Worm (Caenorhabditis elegans) whole organism, L2 larva: ENCODE measurements around the gene F13B6.2.
A peak's percentile ranks its signal among the peaks of the same experiment; 100 is the strongest.

Experiments used
- C34F6.9 ChIP-seq: fragments of 150-350 bp; optimal IDR thresholded peaks from 2 replicates; lab custom pipeline; 2014; ENCODE audit warnings: missing biosample characterization, missing genetic modification characterization
- F13H6.1 ChIP-seq: sonication (generic microtip); optimal IDR thresholded peaks from 2 replicates; lab custom pipeline; 2016; ENCODE audit warnings: missing genetic modification characterization, missing compliant biosample characterization
- Y55F3AM.14 ChIP-seq: fragments of 200-800 bp; sonication (Bioruptor generic); optimal IDR thresholded peaks from 2 replicates; lab custom pipeline; 2018; ENCODE audit warnings: mild to moderate bottlenecking, missing genetic modification characterization, missing compliant biosample characterization
- ZK546.5 ChIP-seq: sonication (generic microtip); optimal IDR thresholded peaks from 2 replicates; lab custom pipeline; 2017; ENCODE audit warnings: missing biosample characterization, missing genetic modification characterization
- alr-1 ChIP-seq: fragments of 150-350 bp; optimal IDR thresholded peaks from 2 replicates; lab custom pipeline; 2014; ENCODE audit warnings: missing biosample characterization, missing genetic modification characterization
- aly-2 ChIP-seq: fragments of 150-350 bp; optimal IDR thresholded peaks from 2 replicates; lab custom pipeline; 2014; ENCODE audit warnings: missing biosample characterization, missing genetic modification characterization
- ama-1 ChIP-seq: fragments of 150-350 bp; optimal IDR thresholded peaks from 2 replicates; lab custom pipeline; 2018; ENCODE audit warnings: inconsistent platforms
- blmp-1 ChIP-seq: sonication (generic microtip); optimal IDR thresholded peaks from 2 replicates; lab custom pipeline; 2017; ENCODE audit warnings: missing genetic modification characterization, mild to moderate bottlenecking, missing compliant biosample characterization, antibody characterized with exemption, moderate library complexity; ENCODE audit not compliant: insufficient read depth
- ceh-16 ChIP-seq: fragments of 150-350 bp; optimal IDR thresholded peaks from 2 replicates; lab custom pipeline; 2014; ENCODE audit warnings: missing biosample characterization, missing genetic modification characterization
- crh-2 ChIP-seq: sonication (generic microtip); optimal IDR thresholded peaks from 2 replicates; lab custom pipeline; 2017; ENCODE audit warnings: missing biosample characterization, missing genetic modification characterization
- dmd-4 ChIP-seq: sonication (generic microtip); optimal IDR thresholded peaks from 2 replicates; lab custom pipeline; 2017; ENCODE audit warnings: missing biosample characterization, missing genetic modification characterization
- egl-27 ChIP-seq: sonication (generic microtip); optimal IDR thresholded peaks from 3 replicates; lab custom pipeline; 2017; ENCODE audit warnings: missing biosample characterization, missing genetic modification reagents, missing genetic modification characterization
- elt-1 ChIP-seq: fragments of 150-350 bp; optimal IDR thresholded peaks from 2 replicates; lab custom pipeline; 2014; ENCODE audit warnings: missing biosample characterization, missing genetic modification characterization
- elt-3 ChIP-seq: sonication (generic microtip); optimal IDR thresholded peaks from 2 replicates; lab custom pipeline; 2017; ENCODE audit warnings: missing biosample characterization, missing genetic modification characterization
- fos-1 ChIP-seq: fragments of 150-350 bp; optimal IDR thresholded peaks from 2 replicates; lab custom pipeline; 2014; ENCODE audit warnings: missing biosample characterization, missing genetic modification characterization
- gmeb-1 ChIP-seq: fragments of 150-350 bp; optimal IDR thresholded peaks from 2 replicates; lab custom pipeline; 2014; ENCODE audit warnings: missing biosample characterization, missing genetic modification characterization
- lin-13 ChIP-seq: fragments of 150-350 bp; optimal IDR thresholded peaks from 2 replicates; lab custom pipeline; 2014; ENCODE audit warnings: missing biosample characterization, missing genetic modification reagents, missing genetic modification characterization
- lin-39 ChIP-seq: fragments of 150-350 bp; optimal IDR thresholded peaks from 2 replicates; lab custom pipeline; 2014; ENCODE audit warnings: missing biosample characterization, missing genetic modification reagents, missing genetic modification characterization
- lsy-2 ChIP-seq, 2 experiments: fragments of 150-350 bp in 1 of 2; sonication (generic microtip) in 1 of 2; optimal IDR thresholded peaks; 2 replicates each; lab custom pipeline; 2014 to 2017; ENCODE audit warnings: missing biosample characterization in 2 of 2, missing genetic modification characterization in 2 of 2
- mab-5 ChIP-seq: fragments of 150-350 bp; optimal IDR thresholded peaks from 2 replicates; lab custom pipeline; 2014; ENCODE audit warnings: missing biosample characterization, missing genetic modification characterization
- mbf-1 ChIP-seq: sonication (generic microtip); optimal IDR thresholded peaks from 2 replicates; lab custom pipeline; 2017; ENCODE audit warnings: missing biosample characterization, missing genetic modification characterization
- mdl-1 ChIP-seq, 2 experiments: fragments of 150-350 bp in 1 of 2; sonication (generic microtip) in 1 of 2; optimal IDR thresholded peaks; 2 replicates each; lab custom pipeline; 2017; ENCODE audit warnings: missing biosample characterization in 2 of 2, missing genetic modification characterization in 2 of 2
- nhr-10 ChIP-seq: sonication (generic microtip); optimal IDR thresholded peaks from 2 replicates; lab custom pipeline; 2017; ENCODE audit warnings: missing biosample characterization, missing genetic modification characterization
- nhr-129 ChIP-seq: fragments of 150-350 bp; optimal IDR thresholded peaks from 2 replicates; lab custom pipeline; 2014; ENCODE audit warnings: missing biosample characterization, missing genetic modification characterization
- nhr-21 ChIP-seq: fragments of 150-350 bp; optimal IDR thresholded peaks from 2 replicates; lab custom pipeline; 2014; ENCODE audit warnings: missing biosample characterization, missing genetic modification characterization
- nhr-23 ChIP-seq: fragments of 150-350 bp; optimal IDR thresholded peaks from 2 replicates; lab custom pipeline; 2014; ENCODE audit warnings: missing biosample characterization, missing genetic modification reagents, missing genetic modification characterization
- nhr-237 ChIP-seq: fragments of 150-350 bp; optimal IDR thresholded peaks from 2 replicates; lab custom pipeline; 2014; ENCODE audit warnings: missing biosample characterization, missing genetic modification characterization
- nhr-25 ChIP-seq: fragments of 150-350 bp; sonication (generic microtip); optimal IDR thresholded peaks from 3 replicates; lab custom pipeline; 2014; ENCODE audit warnings: missing biosample characterization, missing genetic modification characterization
- nhr-6 ChIP-seq: fragments of 150-350 bp; optimal IDR thresholded peaks from 2 replicates; lab custom pipeline; 2014; ENCODE audit warnings: missing biosample characterization, missing genetic modification characterization
- nhr-77 ChIP-seq: fragments of 150-350 bp; optimal IDR thresholded peaks from 2 replicates; lab custom pipeline; 2014; ENCODE audit warnings: missing biosample characterization, missing genetic modification characterization
- peb-1 ChIP-seq: fragments of 150-350 bp; optimal IDR thresholded peaks from 2 replicates; lab custom pipeline; 2014; ENCODE audit warnings: missing biosample characterization, missing genetic modification characterization
- sem-4 ChIP-seq: fragments of 150-350 bp; optimal IDR thresholded peaks from 2 replicates; lab custom pipeline; 2014; ENCODE audit warnings: missing biosample characterization, missing genetic modification reagents, missing genetic modification characterization
- skn-1 ChIP-seq: sonication (generic microtip); optimal IDR thresholded peaks from 2 replicates; lab custom pipeline; 2017; ENCODE audit warnings: missing biosample characterization, missing genetic modification characterization
- sma-3 ChIP-seq: sonication (generic microtip); optimal IDR thresholded peaks from 2 replicates; lab custom pipeline; 2016; ENCODE audit warnings: missing genetic modification reagents, missing genetic modification characterization, missing compliant biosample characterization
- sma-9 ChIP-seq, 2 experiments: fragments of 150-350 bp in 1 of 2; sonication (generic microtip) in 1 of 2; optimal IDR thresholded peaks; 2 replicates each; lab custom pipeline; 2014 to 2016; ENCODE audit warnings: missing genetic modification characterization in 2 of 2, mild to moderate bottlenecking in 1 of 2, missing biosample characterization in 1 of 2, missing compliant biosample characterization in 1 of 2, missing genetic modification reagents in 1 of 2, moderate library complexity in 1 of 2
- snpc-4 ChIP-seq: fragments of 150-350 bp; optimal IDR thresholded peaks from 2 replicates; lab custom pipeline; 2014; ENCODE audit warnings: missing biosample characterization, missing genetic modification characterization
- unc-39 ChIP-seq: fragments of 150-350 bp; optimal IDR thresholded peaks from 2 replicates; lab custom pipeline; 2014; ENCODE audit warnings: missing biosample characterization, missing genetic modification characterization
- unc-55 ChIP-seq: fragments of 150-350 bp; sonication (generic microtip); optimal IDR thresholded peaks from 3 replicates; lab custom pipeline; 2014; ENCODE audit warnings: missing biosample characterization, missing genetic modification reagents, missing genetic modification characterization
- zag-1 ChIP-seq: fragments of 150-350 bp; optimal IDR thresholded peaks from 2 replicates; lab custom pipeline; 2014; ENCODE audit warnings: missing biosample characterization, missing genetic modification characterization

The F13B6.2 gene

DNA sequence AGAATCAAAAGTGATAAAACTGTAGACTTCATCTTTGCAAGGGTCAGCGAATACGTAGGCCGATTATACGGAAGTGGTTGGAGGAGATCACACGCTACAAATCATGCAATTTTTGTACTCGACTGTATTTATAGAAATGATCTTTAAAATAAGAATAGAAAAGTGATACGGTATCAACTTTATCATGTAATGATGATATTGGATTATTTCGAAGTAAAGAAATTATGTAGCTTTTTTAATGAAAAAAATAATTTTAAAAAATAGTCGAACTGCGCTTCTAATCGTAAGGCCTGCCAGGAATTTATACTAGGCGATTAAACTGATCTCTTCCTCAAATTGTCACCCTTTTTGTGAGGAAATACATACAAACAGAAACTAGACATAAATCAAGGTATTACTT lies 26.3 kb downstream of the F13B6.2 start, which contains the start of gene B0496.11:
Gene B0496.11, minus strand, starts transcription at position 101 of the 400 bp plus-strand sequence.
- TF ChIP-seq lsy-2 (tag; optimal IDR thresholded peaks at IDR 0.05; lab: Kevin White, UChicago) (no peak), nhr-23 (tag; lab: Kevin White, UChicago) (no peak), skn-1 (tag; lab: Kevin White, UChicago) (no peak), egl-27 (tag; lab: Kevin White, UChicago) (no peak), ama-1 (no peak), ZK546.5 (tag; lab: Kevin White, UChicago) (no peak), lin-13 (GFP tag; lab: Kevin White, UChicago) (no peak), nhr-237 (tag; lab: Kevin White, UChicago) (no peak), nhr-21 (no peak), ceh-16 (tag; lab: Kevin White, UChicago) (no peak)

DNA sequence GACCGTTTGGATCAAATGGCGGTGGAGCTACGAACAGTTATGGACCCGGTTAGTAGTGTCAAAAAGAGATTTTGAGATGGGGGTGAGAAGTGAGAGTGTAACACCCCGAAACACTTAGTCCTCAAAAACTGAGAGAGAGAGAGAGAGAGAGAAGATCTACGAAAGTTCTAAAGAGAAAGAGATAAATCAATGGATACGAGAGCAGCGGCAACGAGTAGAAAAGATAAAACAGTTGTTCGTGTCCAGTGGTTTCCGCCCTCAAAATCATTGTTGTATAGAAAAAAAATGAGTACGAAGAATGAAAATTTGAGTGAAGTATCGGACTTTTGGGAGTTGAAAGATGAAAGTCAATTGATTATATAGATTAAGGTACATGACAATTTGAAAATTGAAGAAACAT lies 31.1 kb downstream of the F13B6.2 start:
- TF ChIP-seq mab-5 (tag; lab: Kevin White, UChicago) (peak; percentile 27), F13H6.1 (tag; lab: Kevin White, UChicago) (peak; percentile 37), nhr-237 (tag; lab: Kevin White, UChicago) (no peak), nhr-129 (tag; lab: Kevin White, UChicago) (peak; percentile 32), sma-9 (GFP tag; optimal IDR thresholded peaks at IDR 0.05; lab: Kevin White, UChicago) (peak; percentile 40), sma-9 (tag; optimal IDR thresholded peaks at IDR 0.05; lab: Kevin White, UChicago) (no peak)

DNA sequence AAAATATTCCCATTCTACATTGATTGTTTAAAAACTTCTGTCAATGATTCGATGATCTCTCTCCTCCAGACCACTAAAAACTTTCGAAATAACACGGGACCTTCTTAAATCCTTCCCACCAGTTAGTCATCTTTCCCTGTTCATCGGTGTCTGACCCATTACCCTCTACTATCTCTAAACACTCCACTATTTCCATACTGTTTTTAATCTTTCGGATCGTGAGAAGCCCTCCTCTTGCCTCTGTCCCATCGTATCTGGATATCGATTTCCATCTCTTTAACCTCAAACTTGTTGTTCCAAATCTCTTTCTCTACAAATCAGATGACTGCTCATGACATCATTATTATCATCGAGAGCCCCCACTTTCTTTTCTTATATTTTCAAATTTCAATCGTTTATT lies 31.8 kb downstream of the F13B6.2 start:
- no peak for TF ChIP-seq lin-39 (tag; lab: Kevin White, UChicago)
- TF ChIP-seq elt-1 = no peak
- TF ChIP-seq nhr-23 (tag; lab: Kevin White, UChicago) = no peak
- TF ChIP-seq crh-2 (tag; lab: Kevin White, UChicago) = no peak
- TF ChIP-seq nhr-129 (tag; lab: Kevin White, UChicago) = peak; percentile 19
- TF ChIP-seq gmeb-1 (tag; lab: Kevin White, UChicago) = no peak
- no peak for TF ChIP-seq alr-1 (tag; lab: Kevin White, UChicago)
- TF ChIP-seq lsy-2 (tag; optimal IDR thresholded peaks at IDR 0.05; lab: Kevin White, UChicago) = peak in 1 of 2 experiments; percentile 8
- TF ChIP-seq mab-5 (tag; lab: Kevin White, UChicago) = no peak

DNA sequence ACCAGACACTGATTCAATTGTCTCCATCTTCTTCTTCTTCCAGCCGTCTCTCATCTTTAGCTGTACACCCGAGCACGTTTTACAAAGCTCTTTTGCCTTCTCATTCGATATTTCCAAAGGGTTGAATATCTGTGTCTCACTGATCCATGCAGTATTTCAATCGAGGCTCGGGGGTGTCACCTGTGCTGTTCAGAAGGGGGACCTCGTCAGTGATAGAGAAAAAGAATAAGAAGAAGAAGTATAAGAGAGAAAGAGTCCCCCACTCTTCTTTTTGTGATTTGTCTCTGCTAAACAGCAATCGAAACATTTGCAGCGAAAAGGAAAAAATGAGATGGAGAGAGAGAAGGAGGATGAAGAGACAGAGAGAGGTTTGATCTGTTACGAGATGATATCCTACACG lies 34.1 kb downstream of the F13B6.2 start:
- TF ChIP-seq mbf-1 (tag; lab: Kevin White, UChicago) = no peak
- TF ChIP-seq dmd-4 (tag; lab: Kevin White, UChicago) = no peak
- no peak for TF ChIP-seq nhr-77 (tag; lab: Kevin White, UChicago)
- TF ChIP-seq peb-1 (tag; lab: Kevin White, UChicago) = no peak
- TF ChIP-seq elt-3 (tag; lab: Kevin White, UChicago) = no peak
- no peak for TF ChIP-seq sma-9 (GFP tag; optimal IDR thresholded peaks at IDR 0.05; lab: Kevin White, UChicago)
- TF ChIP-seq sma-9 (tag; optimal IDR thresholded peaks at IDR 0.05; lab: Kevin White, UChicago) = no peak
- no peak for TF ChIP-seq Y55F3AM.14 (GFP tag; lab: Kevin White, UChicago)
- no peak for TF ChIP-seq zag-1 (tag; lab: Kevin White, UChicago)
- TF ChIP-seq F13H6.1 (tag; lab: Kevin White, UChicago) = peak; percentile 66
- TF ChIP-seq nhr-25 (tag; lab: Kevin White, UChicago) = no peak
- peak; percentile 27 for TF ChIP-seq nhr-129 (tag; lab: Kevin White, UChicago)
- peak; percentile 7 for TF ChIP-seq C34F6.9

DNA sequence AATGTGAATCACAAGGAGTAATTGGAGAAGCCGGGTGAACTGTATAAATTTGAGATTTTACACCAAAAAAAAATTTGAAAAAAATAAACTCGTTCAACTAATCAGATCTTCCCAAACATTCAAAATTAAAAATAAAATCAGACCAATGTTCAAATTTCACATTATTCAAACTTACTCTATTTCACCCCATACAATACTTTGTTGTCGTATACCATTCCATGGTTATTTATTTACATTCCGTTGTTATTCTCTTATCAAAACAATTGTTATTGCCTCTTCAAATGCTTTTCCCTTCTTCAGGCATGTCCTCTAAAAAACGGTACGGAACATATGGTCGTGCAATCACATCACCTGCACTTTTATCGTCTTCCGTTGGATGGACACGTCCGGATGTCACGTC lies 35.9 kb downstream of the F13B6.2 start, which contains the start of gene unc-82:
Gene unc-82, plus strand, starts transcription at position 301 of the 400 bp plus-strand sequence.
- TF ChIP-seq elt-3 (tag; lab: Kevin White, UChicago) = no peak
- TF ChIP-seq unc-39 (tag; lab: Kevin White, UChicago) = no peak
- TF ChIP-seq fos-1 (tag; lab: Kevin White, UChicago) = no peak

DNA sequence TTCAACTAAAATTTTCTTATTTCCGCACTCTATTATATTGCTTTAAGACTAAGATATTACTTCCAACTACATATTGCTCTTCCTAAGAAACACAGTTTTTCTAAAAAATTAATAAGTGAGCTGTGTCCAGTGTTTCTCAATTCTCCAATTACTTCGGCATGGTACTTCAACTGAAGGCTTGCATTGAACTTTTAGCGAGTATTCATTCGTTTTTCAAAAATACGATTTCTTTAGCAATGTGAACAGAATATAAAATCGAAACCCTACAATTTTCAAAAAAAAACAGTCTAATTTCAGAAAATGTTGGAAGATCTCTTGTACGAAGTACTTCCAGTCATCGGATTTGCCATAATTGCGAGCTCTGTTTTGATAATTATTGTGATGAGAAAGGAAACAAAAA lies 39.2 kb downstream of the F13B6.2 start, which contains the start of gene srtx-1:
Gene srtx-1, plus strand, starts transcription at position 301 of the 400 bp plus-strand sequence.
- TF ChIP-seq gmeb-1 (tag; lab: Kevin White, UChicago) (no peak), nhr-23 (tag; lab: Kevin White, UChicago) (no peak), aly-2 (no peak), sem-4 (no peak), nhr-129 (tag; lab: Kevin White, UChicago) (no peak), unc-55 (GFP tag; lab: Kevin White, UChicago) (no peak), F13H6.1 (tag; lab: Kevin White, UChicago) (no peak), snpc-4 (tag; lab: Kevin White, UChicago) (no peak), Y55F3AM.14 (GFP tag; lab: Kevin White, UChicago) (no peak), skn-1 (tag; lab: Kevin White, UChicago) (no peak), lin-39 (tag; lab: Kevin White, UChicago) (no peak), blmp-1 (no peak), nhr-6 (tag; lab: Kevin White, UChicago) (no peak), elt-3 (tag; lab: Kevin White, UChicago) (no peak), sma-3 (GFP tag; lab: Kevin White, UChicago) (no peak), C34F6.9 (no peak), mdl-1 (tag; optimal IDR thresholded peaks at IDR 0.05; lab: Kevin White, UChicago) (no peak), nhr-10 (tag; lab: Kevin White, UChicago) (no peak)
